Fruit fly (Drosophila melanogaster) whole organism, embryonic: ENCODE results near the gene vsg.

Source experiments
- BEAF-32 ChIP-seq: fragments of 200-800 bp; sonication (Bioruptor generic); optimal IDR thresholded peaks from 3 replicates; lab custom pipeline; 2017; ENCODE audit warnings: missing biosample characterization, missing genetic modification characterization, mild to moderate bottlenecking, moderate library complexity, missing genetic modification reagents
- Bgb ChIP-seq: fragments of 200-800 bp; sonication (Bioruptor generic); IDR thresholded peaks from 2 replicates; pipeline ENCODE4 v1.3.6; 2022; ENCODE audit warnings: missing biosample characterization, missing genetic modification characterization; ENCODE audit not compliant: partially characterized antibody
- CG10147 ChIP-seq: fragments of 200-800 bp; sonication (Bioruptor generic); optimal IDR thresholded peaks from 2 replicates; lab custom pipeline; 2019; ENCODE audit warnings: missing biosample characterization, mild to moderate bottlenecking, missing genetic modification characterization, moderate library complexity
- CG11560 ChIP-seq: fragments of 200-800 bp; sonication (Bioruptor generic); IDR thresholded peaks from 3 replicates; pipeline ENCODE4 v1.3.6; 2022; ENCODE audit warnings: missing biosample characterization, missing genetic modification characterization
- CG11696 ChIP-seq: fragments of 200-800 bp; sonication (Bioruptor generic); IDR thresholded peaks from 2 replicates; pipeline ENCODE4 v1.3.6; 2022; ENCODE audit warnings: missing biosample characterization, missing genetic modification characterization
- CG13287 ChIP-seq: fragments of 200-800 bp; sonication (Bioruptor generic); IDR thresholded peaks from 2 replicates; pipeline ENCODE4 v1.3.6; 2022; ENCODE audit warnings: missing biosample characterization, missing genetic modification characterization; ENCODE audit not compliant: partially characterized antibody
- CG13894 ChIP-seq: fragments of 200-800 bp; sonication (Bioruptor generic); optimal IDR thresholded peaks from 3 replicates; lab custom pipeline; 2018; ENCODE audit warnings: missing biosample characterization, mild to moderate bottlenecking, missing genetic modification characterization, moderate library complexity
- CG14860 ChIP-seq: fragments of 200-800 bp; sonication (Bioruptor generic); IDR thresholded peaks from 3 replicates; pipeline ENCODE4 v1.3.6; 2022; ENCODE audit warnings: missing biosample characterization, missing genetic modification characterization; ENCODE audit not compliant: partially characterized antibody
- CG17568 ChIP-seq: fragments of 200-800 bp; sonication (Bioruptor generic); optimal IDR thresholded peaks from 2 replicates; lab custom pipeline; 2018; ENCODE audit warnings: missing biosample characterization, mild to moderate bottlenecking, missing genetic modification characterization, moderate library complexity
- CG17802 ChIP-seq: fragments of 200-800 bp; sonication (Bioruptor generic); optimal IDR thresholded peaks from 2 replicates; lab custom pipeline; 2018; ENCODE audit warnings: missing biosample characterization, mild to moderate bottlenecking, missing genetic modification characterization, moderate library complexity
- CG17912 ChIP-seq: fragments of 200-800 bp; sonication (Bioruptor generic); optimal IDR thresholded peaks from 2 replicates; lab custom pipeline; 2018; ENCODE audit warnings: missing biosample characterization, mild to moderate bottlenecking, missing genetic modification characterization
- CG4282 ChIP-seq: fragments of 200-800 bp; sonication (Bioruptor generic); optimal IDR thresholded peaks from 2 replicates; lab custom pipeline; 2016; ENCODE audit warnings: missing biosample characterization, missing genetic modification characterization
- CG6854 ChIP-seq: fragments of 200-800 bp; sonication (Bioruptor generic); optimal IDR thresholded peaks from 3 replicates; lab custom pipeline; 2017; ENCODE audit warnings: missing biosample characterization, mild to moderate bottlenecking, missing genetic modification characterization
- CG7271 ChIP-seq: fragments of 200-800 bp; sonication (Bioruptor generic); optimal IDR thresholded peaks from 2 replicates; lab custom pipeline; 2018; ENCODE audit warnings: missing biosample characterization, mild to moderate bottlenecking, missing genetic modification characterization, moderate library complexity
- CG9797 ChIP-seq: fragments of 200-800 bp; sonication (Bioruptor generic); optimal IDR thresholded peaks from 3 replicates; lab custom pipeline; 2018; ENCODE audit warnings: missing biosample characterization, mild to moderate bottlenecking, missing genetic modification characterization
- Camta ChIP-seq: fragments of 200-800 bp; sonication (Bioruptor generic); optimal IDR thresholded peaks from 2 replicates; lab custom pipeline; 2016; ENCODE audit warnings: missing biosample characterization, missing genetic modification characterization
- Dek ChIP-seq: fragments of 200-800 bp; sonication (Bioruptor generic); optimal IDR thresholded peaks from 3 replicates; lab custom pipeline; 2019; ENCODE audit warnings: missing biosample characterization, mild to moderate bottlenecking, missing genetic modification characterization, moderate library complexity
- Fer1 ChIP-seq: fragments of 200-800 bp; sonication (Bioruptor generic); optimal IDR thresholded peaks from 2 replicates; lab custom pipeline; 2017; ENCODE audit warnings: missing biosample characterization, mild to moderate bottlenecking, missing genetic modification characterization
- H2.0 ChIP-seq: fragments of 200-800 bp; sonication (Bioruptor generic); IDR thresholded peaks from 2 replicates; pipeline ENCODE4 v1.3.6; 2022; ENCODE audit warnings: missing biosample characterization, missing genetic modification characterization
- Hey ChIP-seq: fragments of 200-800 bp; sonication (Bioruptor generic); optimal IDR thresholded peaks from 3 replicates; lab custom pipeline; 2018; ENCODE audit warnings: missing biosample characterization, mild to moderate bottlenecking, missing genetic modification characterization
- Hr78 ChIP-seq, 2 experiments: fragments of 200-800 bp in 1 of 2; fragments of >200 bp in 1 of 2; sonication (Bioruptor generic) in 1 of 2; optimal IDR thresholded peaks; 2 replicates each; lab custom pipeline; 2017 to 2019; ENCODE audit warnings: missing biosample characterization in 2 of 2, missing genetic modification characterization in 2 of 2, mild to moderate bottlenecking in 1 of 2, moderate library complexity in 1 of 2
- Kr ChIP-seq: fragments of 200-800 bp; sonication (Bioruptor generic); optimal IDR thresholded peaks from 2 replicates; lab custom pipeline; 2017; ENCODE audit warnings: missing biosample characterization, mild to moderate bottlenecking, missing genetic modification characterization
- Lhr ChIP-seq: fragments of 200-800 bp; sonication (Bioruptor generic); optimal IDR thresholded peaks from 3 replicates; lab custom pipeline; 2017; ENCODE audit warnings: mild to moderate bottlenecking, missing biosample characterization, missing genetic modification reagents, missing genetic modification characterization
- Max ChIP-seq: fragments of 200-800 bp; sonication (Bioruptor generic); optimal IDR thresholded peaks from 2 replicates; lab custom pipeline; 2016; ENCODE audit warnings: missing biosample characterization, mild to moderate bottlenecking, missing genetic modification characterization
- Nf-YC ChIP-seq: fragments of 200-800 bp; optimal IDR thresholded peaks from 3 replicates; lab custom pipeline; 2019; ENCODE audit warnings: missing biosample characterization, mild to moderate bottlenecking, missing genetic modification characterization, moderate library complexity
- Poxn ChIP-seq: fragments of 200-800 bp; sonication (Bioruptor generic); IDR thresholded peaks from 2 replicates; pipeline ENCODE4 v1.3.6; 2022; ENCODE audit warnings: missing biosample characterization, missing genetic modification characterization
- Sry-β ChIP-seq: fragments of 200-800 bp; sonication (Bioruptor generic); optimal IDR thresholded peaks from 2 replicates; lab custom pipeline; 2018; ENCODE audit warnings: missing biosample characterization, mild to moderate bottlenecking, missing genetic modification characterization, moderate library complexity
- Xbp1 ChIP-seq: fragments of 200-800 bp; sonication (Bioruptor generic); optimal IDR thresholded peaks from 3 replicates; lab custom pipeline; 2016; ENCODE audit warnings: missing biosample characterization, mild to moderate bottlenecking, missing genetic modification characterization
- amos ChIP-seq: fragments of 200-800 bp; sonication (Bioruptor generic); IDR thresholded peaks from 2 replicates; pipeline ENCODE4 v1.3.6; 2022; ENCODE audit warnings: missing biosample characterization, missing genetic modification characterization; ENCODE audit not compliant: partially characterized antibody
- az2 ChIP-seq: fragments of 200-800 bp; sonication (Bioruptor generic); optimal IDR thresholded peaks from 3 replicates; lab custom pipeline; 2016; ENCODE audit warnings: missing biosample characterization, missing genetic modification characterization
- cg ChIP-seq: fragments of 200-800 bp; sonication (Bioruptor generic); optimal IDR thresholded peaks from 3 replicates; lab custom pipeline; 2019; ENCODE audit warnings: missing biosample characterization, mild to moderate bottlenecking, missing genetic modification characterization, moderate library complexity
- chm ChIP-seq: fragments of 200-800 bp; sonication (Bioruptor generic); IDR thresholded peaks from 2 replicates; pipeline ENCODE4 v1.3.6; 2022; ENCODE audit warnings: missing biosample characterization, missing genetic modification characterization
- emc ChIP-seq: fragments of 200-800 bp; sonication (Bioruptor generic); optimal IDR thresholded peaks from 2 replicates; lab custom pipeline; 2016; ENCODE audit warnings: missing biosample characterization, missing genetic modification characterization
- exex ChIP-seq: fragments of 200-800 bp; sonication (Bioruptor generic); optimal IDR thresholded peaks from 4 replicates; lab custom pipeline; 2018; ENCODE audit warnings: missing biosample characterization, mild to moderate bottlenecking, missing genetic modification characterization, moderate library complexity
- fd64A ChIP-seq: fragments of 200-800 bp; sonication (Bioruptor generic); optimal IDR thresholded peaks from 3 replicates; lab custom pipeline; 2018; ENCODE audit warnings: missing biosample characterization, mild to moderate bottlenecking, missing genetic modification characterization
- fd96Cb ChIP-seq: fragments of 200-800 bp; sonication (Bioruptor generic); optimal IDR thresholded peaks from 2 replicates; lab custom pipeline; 2018; ENCODE audit warnings: missing biosample characterization, mild to moderate bottlenecking, missing genetic modification characterization, moderate library complexity
- ftz-f1 ChIP-seq: fragments of 200-800 bp; sonication (Bioruptor generic); optimal IDR thresholded peaks from 2 replicates; lab custom pipeline; 2016; ENCODE audit warnings: missing biosample characterization, missing genetic modification characterization
- kni ChIP-seq: fragments of 200-800 bp; sonication (Bioruptor generic); optimal IDR thresholded peaks from 3 replicates; lab custom pipeline; 2017; ENCODE audit warnings: mild to moderate bottlenecking, missing biosample characterization, missing genetic modification reagents, missing genetic modification characterization
- maf-S ChIP-seq: fragments of 200-800 bp; sonication (Bioruptor generic); optimal IDR thresholded peaks from 2 replicates; lab custom pipeline; 2016; ENCODE audit warnings: missing biosample characterization, missing genetic modification characterization
- mld ChIP-seq: fragments of 200-800 bp; sonication (Bioruptor generic); IDR thresholded peaks from 3 replicates; pipeline ENCODE4 v1.3.6; 2022; ENCODE audit warnings: missing biosample characterization, missing genetic modification characterization; ENCODE audit not compliant: partially characterized antibody
- nau ChIP-seq: fragments of 200-800 bp; sonication (Bioruptor generic); optimal IDR thresholded peaks from 3 replicates; lab custom pipeline; 2017; ENCODE audit warnings: missing biosample characterization, mild to moderate bottlenecking, missing genetic modification characterization, missing genetic modification reagents
- odd ChIP-seq: fragments of 200-800 bp; sonication (Bioruptor generic); optimal IDR thresholded peaks from 2 replicates; lab custom pipeline; 2017; ENCODE audit warnings: missing biosample characterization, mild to moderate bottlenecking, missing genetic modification characterization
- pnt ChIP-seq: fragments of 200-800 bp; sonication (Bioruptor generic); optimal IDR thresholded peaks from 3 replicates; lab custom pipeline; 2016; ENCODE audit warnings: missing biosample characterization, missing genetic modification characterization
- pum ChIP-seq: fragments of 200-800 bp; sonication (Bioruptor generic); optimal IDR thresholded peaks from 2 replicates; lab custom pipeline; 2016; ENCODE audit warnings: missing biosample characterization, missing genetic modification characterization
- sc ChIP-seq, 3 experiments: fragments of >200 bp in 2 of 3; fragments of 200-800 bp in 1 of 3; sonication (Bioruptor generic) in 1 of 3; optimal IDR thresholded peaks; 2 replicates in 2 of 3; 3 replicates in 1 of 3; lab custom pipeline; 2017; ENCODE audit warnings: mild to moderate bottlenecking in 1 of 3, missing biosample characterization in 1 of 3, missing genetic modification characterization in 1 of 3, missing genetic modification reagents in 1 of 3
- schlank ChIP-seq: fragments of 200-800 bp; sonication (Bioruptor generic); optimal IDR thresholded peaks from 2 replicates; lab custom pipeline; 2018; ENCODE audit warnings: missing biosample characterization, mild to moderate bottlenecking, missing genetic modification characterization
- sima ChIP-seq: fragments of 200-800 bp; sonication (Bioruptor generic); optimal IDR thresholded peaks from 2 replicates; lab custom pipeline; 2016; ENCODE audit warnings: missing biosample characterization, missing genetic modification characterization
- sna ChIP-seq: fragments of 200-800 bp; sonication (Bioruptor generic); IDR thresholded peaks from 2 replicates; pipeline ENCODE4 v1.3.6; 2022; ENCODE audit warnings: missing biosample characterization, missing genetic modification characterization; ENCODE audit not compliant: partially characterized antibody
- trh ChIP-seq: fragments of 200-800 bp; sonication (Bioruptor generic); optimal IDR thresholded peaks from 2 replicates; lab custom pipeline; 2016; ENCODE audit warnings: missing biosample characterization, missing genetic modification characterization

Gene vsg

dm6 chr3L:9726707-9727106, 12.6 kb downstream of the vsg start, which contains the start of gene Naa60 (continued):
- TF ChIP-seq emc (GFP tag; lab: Kevin White, UChicago), result no peak
- TF ChIP-seq BEAF-32 (GFP tag; lab: Kevin White, UChicago), result peak; percentile 89
- TF ChIP-seq Max (GFP tag; lab: Kevin White, UChicago), result no peak
- TF ChIP-seq CG17912 (GFP tag; lab: Kevin White, UChicago), result no peak
- no peak for TF ChIP-seq sc (optimal IDR thresholded peaks at IDR 0.05; lab: Kevin White, UChicago)
- no peak for TF ChIP-seq sc (GFP tag; optimal IDR thresholded peaks at IDR 0.05; lab: Kevin White, UChicago)
- peak; percentile 92 for TF ChIP-seq Bgb
- no peak for TF ChIP-seq kni (GFP tag; lab: Kevin White, UChicago)
- TF ChIP-seq Nf-YC (tag; lab: Kevin White, UChicago), result peak; percentile 50
- no peak for TF ChIP-seq Xbp1 (GFP tag; lab: Kevin White, UChicago)
- peak; percentile 93 for TF ChIP-seq CG13287
- no peak for TF ChIP-seq pum
- TF ChIP-seq chm (GFP tag; lab: Robert Waterston, UW), result no peak
- peak; percentile 93 for TF ChIP-seq amos
- TF ChIP-seq CG17568, result no peak
- TF ChIP-seq cg, result no peak
- TF ChIP-seq Hr78 (GFP tag; optimal IDR thresholded peaks at IDR 0.05; lab: Kevin White, UChicago), result no peak
- no peak for TF ChIP-seq sima (GFP tag; lab: Kevin White, UChicago)
- no peak for TF ChIP-seq pnt
- no peak for TF ChIP-seq az2 (GFP tag; lab: Kevin White, UChicago)
- TF ChIP-seq trh (GFP tag; lab: Kevin White, UChicago), result no peak
- TF ChIP-seq schlank (tag; lab: Kevin White, UChicago), result no peak
- TF ChIP-seq Sry-β, result no peak
- no peak for TF ChIP-seq CG17802 (tag; lab: Kevin White, UChicago)
- no peak for TF ChIP-seq odd (GFP tag; lab: Kevin White, UChicago)
- TF ChIP-seq CG9797 (GFP tag; lab: Kevin White, UChicago), result peak; percentile 71
- no peak for TF ChIP-seq maf-S (GFP tag; lab: Kevin White, UChicago)
- TF ChIP-seq CG7271, result no peak
- TF ChIP-seq Lhr, result no peak
- no peak for TF ChIP-seq ftz-f1 (GFP tag; lab: Kevin White, UChicago)
- TF ChIP-seq Kr (GFP tag; lab: Kevin White, UChicago), result no peak
- TF ChIP-seq sna (GFP tag; lab: Robert Waterston, UW), result peak; percentile 78
- TF ChIP-seq H2.0 (GFP tag; lab: Robert Waterston, UW), result no peak
- no peak for TF ChIP-seq nau (GFP tag; lab: Kevin White, UChicago)
- TF ChIP-seq fd96Cb (tag; lab: Kevin White, UChicago), result no peak
- TF ChIP-seq Fer1 (GFP tag; lab: Kevin White, UChicago), result peak; percentile 20
- TF ChIP-seq Dek, result no peak
- TF ChIP-seq CG11560, result no peak
- TF ChIP-seq Hey (tag; lab: Kevin White, UChicago), result no peak
- no peak for TF ChIP-seq CG4282 (GFP tag; lab: Kevin White, UChicago)
- TF ChIP-seq CG10147 (GFP tag; lab: Kevin White, UChicago), result no peak
- peak; percentile 23 for TF ChIP-seq exex
- peak; percentile 82 for TF ChIP-seq CG14860 (GFP tag; lab: Robert Waterston, UW)
- TF ChIP-seq CG11696 (GFP tag; lab: Robert Waterston, UW), result no peak
- peak; percentile 69 for TF ChIP-seq mld
- TF ChIP-seq CG13894 (tag; lab: Kevin White, UChicago), result no peak
- no peak for TF ChIP-seq fd64A (GFP tag; lab: Kevin White, UChicago)
- TF ChIP-seq Camta (GFP tag; lab: Kevin White, UChicago), result no peak
- no peak for TF ChIP-seq CG6854 (GFP tag; lab: Kevin White, UChicago)
- TF ChIP-seq Poxn (GFP tag; lab: Robert Waterston, UW), result no peak
